Fruit fly (Drosophila melanogaster) whole organism, embryonic: ENCODE measurements around the gene Rab26.

Source experiments
- Ada2b ChIP-seq: fragments of 200-800 bp; sonication (Bioruptor generic); IDR thresholded peaks from 2 replicates; pipeline ENCODE4 v1.3.6; 2022; ENCODE audit warnings: missing biosample characterization, missing genetic modification characterization
- Adf1 ChIP-seq: fragments of 200-800 bp; sonication (Bioruptor generic); IDR thresholded peaks from 2 replicates; pipeline ENCODE4 v1.3.6; 2022; ENCODE audit warnings: missing biosample characterization, missing genetic modification characterization
- CG10267 ChIP-seq: fragments of 200-800 bp; sonication (Bioruptor generic); optimal IDR thresholded peaks from 2 replicates; lab custom pipeline; 2018; ENCODE audit warnings: missing biosample characterization, mild to moderate bottlenecking, missing genetic modification characterization, moderate library complexity
- CG10366 ChIP-seq: fragments of 200-800 bp; sonication (Bioruptor generic); IDR thresholded peaks from 2 replicates; pipeline ENCODE4 v1.3.6; 2022; ENCODE audit warnings: missing biosample characterization, missing genetic modification characterization
- CG13424 ChIP-seq: fragments of 200-800 bp; sonication (Bioruptor generic); optimal IDR thresholded peaks from 2 replicates; lab custom pipeline; 2019; ENCODE audit warnings: missing biosample characterization, mild to moderate bottlenecking, missing genetic modification characterization, moderate library complexity
- CG15696 ChIP-seq: fragments of 200-800 bp; sonication (Bioruptor generic); optimal IDR thresholded peaks from 2 replicates; lab custom pipeline; 2019; ENCODE audit warnings: missing biosample characterization, mild to moderate bottlenecking, missing genetic modification characterization, moderate library complexity
- CG17612 ChIP-seq: fragments of 200-800 bp; sonication (Bioruptor generic); IDR thresholded peaks from 2 replicates; pipeline ENCODE4 v1.3.6; 2022; ENCODE audit warnings: missing biosample characterization, missing genetic modification characterization
- CG18619 ChIP-seq: fragments of 200-800 bp; sonication (Bioruptor generic); optimal IDR thresholded peaks from 3 replicates; lab custom pipeline; 2017; ENCODE audit warnings: missing biosample characterization, mild to moderate bottlenecking, missing genetic modification characterization
- CG33557 ChIP-seq: fragments of 200-800 bp; sonication (Bioruptor generic); optimal IDR thresholded peaks from 2 replicates; lab custom pipeline; 2019; ENCODE audit warnings: missing biosample characterization, mild to moderate bottlenecking, missing genetic modification characterization, moderate library complexity
- CG4404 ChIP-seq: fragments of 200-800 bp; sonication (Bioruptor generic); IDR thresholded peaks from 2 replicates; pipeline ENCODE4 v1.3.6; 2022; ENCODE audit warnings: missing biosample characterization, missing genetic modification characterization
- CG6854 ChIP-seq: fragments of 200-800 bp; sonication (Bioruptor generic); optimal IDR thresholded peaks from 3 replicates; lab custom pipeline; 2017; ENCODE audit warnings: missing biosample characterization, mild to moderate bottlenecking, missing genetic modification characterization
- CG7928 ChIP-seq: fragments of 200-800 bp; sonication (Bioruptor generic); optimal IDR thresholded peaks from 2 replicates; lab custom pipeline; 2017; ENCODE audit warnings: missing biosample characterization, mild to moderate bottlenecking, missing genetic modification characterization
- CHES-1-like ChIP-seq: fragments of 200-800 bp; sonication (Bioruptor generic); optimal IDR thresholded peaks from 2 replicates; lab custom pipeline; 2016; ENCODE audit warnings: missing biosample characterization, missing genetic modification characterization
- Dip3 ChIP-seq: fragments of 200-800 bp; sonication (Bioruptor generic); optimal IDR thresholded peaks from 3 replicates; lab custom pipeline; 2016; ENCODE audit warnings: missing biosample characterization, missing genetic modification characterization
- Eip74EF ChIP-seq, 2 experiments: fragments of 200-800 bp in 1 of 2; fragments of >200 bp in 1 of 2; sonication (Bioruptor generic) in 1 of 2; optimal IDR thresholded peaks; 2 replicates each; lab custom pipeline; 2017 to 2019; ENCODE audit warnings: missing biosample characterization in 2 of 2, missing genetic modification characterization in 2 of 2, mild to moderate bottlenecking in 1 of 2, moderate library complexity in 1 of 2
- Fer1 ChIP-seq: fragments of 200-800 bp; sonication (Bioruptor generic); optimal IDR thresholded peaks from 2 replicates; lab custom pipeline; 2017; ENCODE audit warnings: missing biosample characterization, mild to moderate bottlenecking, missing genetic modification characterization
- Gsc ChIP-seq: fragments of 200-800 bp; sonication (Bioruptor generic); IDR thresholded peaks from 2 replicates; pipeline ENCODE4 v1.3.6; 2022; ENCODE audit warnings: missing biosample characterization, missing genetic modification characterization
- HLH54F ChIP-seq: fragments of 200-800 bp; sonication (Bioruptor generic); optimal IDR thresholded peaks from 3 replicates; lab custom pipeline; 2016; ENCODE audit warnings: missing biosample characterization, missing genetic modification characterization
- Hand ChIP-seq: fragments of 200-800 bp; sonication (Bioruptor generic); optimal IDR thresholded peaks from 2 replicates; lab custom pipeline; 2017; ENCODE audit warnings: mild to moderate bottlenecking, missing biosample characterization, missing genetic modification reagents, missing genetic modification characterization
- NC2β ChIP-seq: fragments of 200-800 bp; sonication (Bioruptor generic); optimal IDR thresholded peaks from 2 replicates; lab custom pipeline; 2016; ENCODE audit warnings: missing biosample characterization, missing genetic modification characterization
- Poxn ChIP-seq: fragments of 200-800 bp; sonication (Bioruptor generic); IDR thresholded peaks from 2 replicates; pipeline ENCODE4 v1.3.6; 2022; ENCODE audit warnings: missing biosample characterization, missing genetic modification characterization
- Ravus ChIP-seq: fragments of 200-800 bp; sonication (Bioruptor generic); IDR thresholded peaks from 2 replicates; pipeline ENCODE4 v1.3.6; 2022; ENCODE audit warnings: missing biosample characterization, missing genetic modification characterization
- Rx ChIP-seq: fragments of 200-800 bp; sonication (Bioruptor generic); IDR thresholded peaks from 2 replicates; pipeline ENCODE4 v1.3.6; 2022; ENCODE audit warnings: missing biosample characterization, missing genetic modification characterization
- Stat92E ChIP-seq, 3 experiments: fragments of >200 bp in 2 of 3; fragments of 200-800 bp in 1 of 3; sonication (Bioruptor generic) in 1 of 3; optimal IDR thresholded peaks; 2 replicates each; lab custom pipeline; 2017 to 2019; ENCODE audit warnings: missing biosample characterization in 3 of 3, missing genetic modification characterization in 3 of 3, mild to moderate bottlenecking in 1 of 3, moderate library complexity in 1 of 3
- Trl ChIP-seq, 3 experiments: fragments of >200 bp in 2 of 3; fragments of 200-800 bp in 1 of 3; sonication (Bioruptor generic) in 1 of 3; optimal IDR thresholded peaks; 2 replicates in 1 of 3; 3 replicates in 2 of 3; lab custom pipeline; 2016 to 2017; ENCODE audit warnings: missing biosample characterization in 1 of 3, missing genetic modification characterization in 1 of 3
- Usf ChIP-seq: fragments of 200-800 bp; sonication (Bioruptor generic); optimal IDR thresholded peaks from 2 replicates; lab custom pipeline; 2017; ENCODE audit warnings: missing genotype, missing biosample characterization, missing genetic modification characterization
- bab2 ChIP-seq: fragments of 200-800 bp; sonication (Bioruptor generic); optimal IDR thresholded peaks from 2 replicates; lab custom pipeline; 2016; ENCODE audit warnings: missing biosample characterization, missing genetic modification characterization
- chif ChIP-seq, 2 experiments: fragments of 200-800 bp; sonication (Bioruptor generic); optimal IDR thresholded peaks; 3 replicates each; lab custom pipeline; 2016; ENCODE audit warnings: missing biosample characterization in 2 of 2, missing genetic modification characterization in 2 of 2
- chn ChIP-seq: fragments of 200-800 bp; sonication (Bioruptor generic); optimal IDR thresholded peaks from 2 replicates; lab custom pipeline; 2016; ENCODE audit warnings: missing biosample characterization, missing genetic modification characterization
- da ChIP-seq: fragments of 200-800 bp; sonication (Bioruptor generic); optimal IDR thresholded peaks from 2 replicates; lab custom pipeline; 2016; ENCODE audit warnings: missing biosample characterization, missing genetic modification characterization
- disco-r ChIP-seq: fragments of 200-800 bp; sonication (Bioruptor generic); optimal IDR thresholded peaks from 2 replicates; lab custom pipeline; 2016; ENCODE audit warnings: missing biosample characterization, missing genetic modification characterization
- fd102C ChIP-seq: fragments of 200-800 bp; sonication (Bioruptor generic); optimal IDR thresholded peaks from 2 replicates; lab custom pipeline; 2018; ENCODE audit warnings: missing biosample characterization, mild to moderate bottlenecking, missing genetic modification characterization, moderate library complexity
- fd96Cb ChIP-seq: fragments of 200-800 bp; sonication (Bioruptor generic); optimal IDR thresholded peaks from 2 replicates; lab custom pipeline; 2018; ENCODE audit warnings: missing biosample characterization, mild to moderate bottlenecking, missing genetic modification characterization, moderate library complexity
- fu2 ChIP-seq: fragments of 200-800 bp; sonication (Bioruptor generic); optimal IDR thresholded peaks from 2 replicates; lab custom pipeline; 2016; ENCODE audit warnings: missing biosample characterization, missing genetic modification characterization
- ham ChIP-seq: fragments of 200-800 bp; sonication (Bioruptor generic); IDR thresholded peaks from 2 replicates; pipeline ENCODE4 v1.3.6; 2022; ENCODE audit warnings: missing biosample characterization, missing genetic modification characterization
- kay ChIP-seq: fragments of 200-800 bp; sonication (Bioruptor generic); optimal IDR thresholded peaks from 2 replicates; lab custom pipeline; 2016; ENCODE audit warnings: missing biosample characterization, missing genetic modification characterization
- knrl ChIP-seq: fragments of 200-800 bp; sonication (Bioruptor generic); IDR thresholded peaks from 3 replicates; pipeline ENCODE4 v1.3.6; 2022; ENCODE audit warnings: missing biosample characterization, missing genetic modification characterization; ENCODE audit not compliant: partially characterized antibody
- nerfin-2 ChIP-seq: fragments of 200-800 bp; sonication (Bioruptor generic); IDR thresholded peaks from 2 replicates; pipeline ENCODE4 v1.3.6; 2022; ENCODE audit warnings: missing biosample characterization, missing genetic modification characterization; ENCODE audit not compliant: partially characterized antibody
- nom ChIP-seq: fragments of 200-800 bp; sonication (Bioruptor generic); optimal IDR thresholded peaks from 2 replicates; lab custom pipeline; 2017; ENCODE audit warnings: missing biosample characterization, missing genetic modification characterization, mild to moderate bottlenecking, moderate library complexity, missing genetic modification reagents
- pfk ChIP-seq: fragments of 200-800 bp; sonication (Bioruptor generic); optimal IDR thresholded peaks from 2 replicates; lab custom pipeline; 2018; ENCODE audit warnings: missing biosample characterization, mild to moderate bottlenecking, missing genetic modification characterization, moderate library complexity
- psq ChIP-seq: fragments of 200-800 bp; sonication (Bioruptor generic); optimal IDR thresholded peaks from 2 replicates; lab custom pipeline; 2017; ENCODE audit warnings: missing biosample characterization, missing genetic modification characterization
- pum ChIP-seq: fragments of 200-800 bp; sonication (Bioruptor generic); optimal IDR thresholded peaks from 2 replicates; lab custom pipeline; 2016; ENCODE audit warnings: missing biosample characterization, missing genetic modification characterization
- row ChIP-seq: fragments of 200-800 bp; sonication (Bioruptor generic); IDR thresholded peaks from 3 replicates; pipeline ENCODE4 v1.3.6; 2022; ENCODE audit warnings: missing biosample characterization, missing genetic modification characterization
- slp2 ChIP-seq: fragments of 200-800 bp; sonication (Bioruptor generic); optimal IDR thresholded peaks from 2 replicates; lab custom pipeline; 2016; ENCODE audit warnings: missing biosample characterization, missing genetic modification characterization
- sna ChIP-seq: fragments of 200-800 bp; sonication (Bioruptor generic); IDR thresholded peaks from 2 replicates; pipeline ENCODE4 v1.3.6; 2022; ENCODE audit warnings: missing biosample characterization, missing genetic modification characterization; ENCODE audit not compliant: partially characterized antibody
- tio ChIP-seq: fragments of 200-800 bp; sonication (Bioruptor generic); optimal IDR thresholded peaks from 2 replicates; lab custom pipeline; 2017; ENCODE audit warnings: missing biosample characterization, missing genetic modification characterization, inconsistent platforms
- trem ChIP-seq: fragments of 200-800 bp; optimal IDR thresholded peaks from 3 replicates; lab custom pipeline; 2019; ENCODE audit warnings: missing biosample characterization, mild to moderate bottlenecking, missing genetic modification characterization, moderate library complexity
- vnd ChIP-seq: fragments of 200-800 bp; sonication (Bioruptor generic); IDR thresholded peaks from 3 replicates; pipeline ENCODE4 v1.3.6; 2022; ENCODE audit warnings: missing biosample characterization, missing genetic modification characterization; ENCODE audit not compliant: partially characterized antibody

Gene Rab26

DNA sequence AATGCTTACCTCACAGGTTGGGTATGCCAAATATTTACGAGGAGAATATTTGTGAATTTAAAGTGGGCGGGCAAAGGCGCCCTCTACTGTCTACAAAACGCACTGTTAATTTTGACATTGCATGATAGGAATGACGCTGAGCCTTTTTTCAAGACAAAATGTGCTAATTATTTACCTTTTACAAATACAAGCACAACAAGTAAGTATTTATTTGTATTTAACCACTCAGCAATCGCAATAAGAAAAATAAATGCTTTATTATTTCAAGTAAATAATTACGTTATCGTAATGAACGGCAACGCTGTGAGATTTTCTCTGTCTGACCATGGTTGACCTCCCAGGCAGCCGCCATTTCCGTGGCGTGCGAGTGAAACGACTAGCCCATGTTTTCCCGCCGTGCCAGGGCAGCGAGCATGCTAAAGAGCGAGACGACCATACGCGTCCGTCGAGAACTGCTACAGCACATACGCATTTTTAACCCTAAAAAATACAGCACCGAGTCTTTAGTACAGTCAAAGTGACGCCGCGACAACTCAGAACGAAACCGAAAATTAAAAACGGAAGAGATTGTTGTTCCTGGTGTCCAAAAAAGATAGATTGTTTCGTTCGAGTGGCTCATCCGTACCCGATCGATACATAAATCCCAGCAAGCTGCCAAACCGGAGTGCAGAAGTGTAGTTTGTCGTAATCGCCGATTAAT is 32.8 kb upstream of the Rab26 start, which contains the start of the genes CG12974 and pzg (continued):
- TF ChIP-seq trem (tag; lab: Kevin White, UChicago): peak; percentile 71
- TF ChIP-seq Hand (GFP tag; lab: Kevin White, UChicago): no peak
- peak; percentile 95 for TF ChIP-seq knrl (GFP tag; lab: Robert Waterston, UW)
- peak; percentile 42 for TF ChIP-seq CG33557 (GFP tag; lab: Kevin White, UChicago)
- no peak for TF ChIP-seq tio (GFP tag; lab: Kevin White, UChicago)
- no peak for TF ChIP-seq fd102C (GFP tag; lab: Kevin White, UChicago)
- peak; percentile 54 for TF ChIP-seq Adf1 (GFP tag; lab: Robert Waterston, UW)
- TF ChIP-seq Rx (GFP tag; lab: Robert Waterston, UW): peak; percentile 67
- TF ChIP-seq CG10366 (GFP tag; lab: Robert Waterston, UW): peak; percentile 84
- TF ChIP-seq CG17612: no peak
- TF ChIP-seq Fer1: peak; percentile 67
- TF ChIP-seq fd96Cb (tag; lab: Kevin White, UChicago): peak; percentile 73
- peak; percentile 81 for TF ChIP-seq Gsc (GFP tag; lab: Robert Waterston, UW)
- peak; percentile 48 for TF ChIP-seq slp2 (GFP tag; lab: Kevin White, UChicago)
- peak in 1 of 2 experiments; percentile 5 for TF ChIP-seq Eip74EF (GFP tag; optimal IDR thresholded peaks at IDR 0.05; lab: Kevin White, UChicago)
- peak; percentile 72 for TF ChIP-seq sna (GFP tag; lab: Robert Waterston, UW)
- TF ChIP-seq Stat92E (GFP tag; optimal IDR thresholded peaks at IDR 0.05; lab: Kevin White, UChicago): peak in 1 of 3 experiments; percentile 32
- TF ChIP-seq nom (GFP tag; lab: Kevin White, UChicago): peak; percentile 51
- TF ChIP-seq CG13424: peak; percentile 96
- peak; percentile 88 for TF ChIP-seq row (GFP tag; lab: Robert Waterston, UW)
- no peak for TF ChIP-seq psq (GFP tag; lab: Kevin White, UChicago)
- peak; percentile 73 for TF ChIP-seq vnd (GFP tag; lab: Robert Waterston, UW)
- TF ChIP-seq NC2β (GFP tag; lab: Kevin White, UChicago): peak; percentile 80
- TF ChIP-seq chn (GFP tag; lab: Kevin White, UChicago): peak; percentile 86
- peak; percentile 67 for TF ChIP-seq disco-r (GFP tag; lab: Kevin White, UChicago)
- TF ChIP-seq Trl (optimal IDR thresholded peaks at IDR 0.05; lab: Kevin White, UChicago): no peak
- peak; percentile 78 for TF ChIP-seq Trl (GFP tag; optimal IDR thresholded peaks at IDR 0.05; lab: Kevin White, UChicago)
- TF ChIP-seq CG4404: peak; percentile 95
- peak; percentile 38; the same call in 1 of the 2 replicates for TF ChIP-seq ham (GFP tag; lab: Robert Waterston, UW)
- peak; percentile 10; the same call in 1 of the 2 replicates for TF ChIP-seq Ravus (GFP tag; lab: Robert Waterston, UW)
- TF ChIP-seq fu2 (GFP tag; lab: Kevin White, UChicago): peak; percentile 79
- peak; percentile 78 for TF ChIP-seq Ada2b
- TF ChIP-seq CG15696 (tag; lab: Kevin White, UChicago): peak; percentile 94
- peak; percentile 10 for TF ChIP-seq kay (GFP tag; lab: Kevin White, UChicago)
- TF ChIP-seq CHES-1-like (GFP tag; lab: Kevin White, UChicago): peak; percentile 81
- TF ChIP-seq chif (GFP tag; optimal IDR thresholded peaks at IDR 0.05; lab: Kevin White, UChicago): peak; percentile 71 to 84
- peak; percentile 82 for TF ChIP-seq CG18619 (GFP tag; lab: Kevin White, UChicago)
- TF ChIP-seq HLH54F: peak; percentile 85
- peak; percentile 80 for TF ChIP-seq Dip3 (GFP tag; lab: Kevin White, UChicago)
- TF ChIP-seq bab2 (GFP tag; lab: Kevin White, UChicago): peak; percentile 65
- 0 out of 2 replicates have a peak, but pooled peaks have one; percentile 37 for TF ChIP-seq Poxn (GFP tag; lab: Robert Waterston, UW)
- peak; percentile 61 for TF ChIP-seq Usf
- TF ChIP-seq CG6854 (GFP tag; lab: Kevin White, UChicago): peak; percentile 1
- TF ChIP-seq da (GFP tag; lab: Kevin White, UChicago): peak; percentile 55
- peak; percentile 45 for TF ChIP-seq pfk (GFP tag; lab: Kevin White, UChicago)
- peak; percentile 68 for TF ChIP-seq pum (GFP tag; lab: Kevin White, UChicago)
- TF ChIP-seq nerfin-2: peak; percentile 71
- TF ChIP-seq CG10267: peak; percentile 76
- TF ChIP-seq CG7928 (GFP tag; lab: Kevin White, UChicago): peak; percentile 69
